Fruit fly (Drosophila melanogaster) whole organism, embryonic: ENCODE results near the gene meigo.

Experiments used
- Bdp1 ChIP-seq: fragments of 200-800 bp; sonication (Bioruptor generic); optimal IDR thresholded peaks from 3 replicates; lab custom pipeline; 2016; ENCODE audit warnings: missing biosample characterization, missing genetic modification characterization
- Bgb ChIP-seq: fragments of 200-800 bp; sonication (Bioruptor generic); IDR thresholded peaks from 2 replicates; pipeline ENCODE4 v1.3.6; 2022; ENCODE audit warnings: missing biosample characterization, missing genetic modification characterization; ENCODE audit not compliant: partially characterized antibody
- CG10267 ChIP-seq: fragments of 200-800 bp; sonication (Bioruptor generic); optimal IDR thresholded peaks from 2 replicates; lab custom pipeline; 2018; ENCODE audit warnings: missing biosample characterization, mild to moderate bottlenecking, missing genetic modification characterization, moderate library complexity
- CG11247 ChIP-seq: fragments of 200-800 bp; sonication (Bioruptor generic); IDR thresholded peaks from 2 replicates; pipeline ENCODE4 v1.3.6; 2022; ENCODE audit warnings: missing biosample characterization, missing genetic modification characterization
- CG11723 ChIP-seq: fragments of 200-800 bp; sonication (Bioruptor generic); optimal IDR thresholded peaks from 2 replicates; lab custom pipeline; 2017; ENCODE audit warnings: missing biosample characterization, mild to moderate bottlenecking, missing genetic modification characterization
- CG13287 ChIP-seq: fragments of 200-800 bp; sonication (Bioruptor generic); IDR thresholded peaks from 2 replicates; pipeline ENCODE4 v1.3.6; 2022; ENCODE audit warnings: missing biosample characterization, missing genetic modification characterization; ENCODE audit not compliant: partially characterized antibody
- CG14860 ChIP-seq: fragments of 200-800 bp; sonication (Bioruptor generic); IDR thresholded peaks from 3 replicates; pipeline ENCODE4 v1.3.6; 2022; ENCODE audit warnings: missing biosample characterization, missing genetic modification characterization; ENCODE audit not compliant: partially characterized antibody
- CG15696 ChIP-seq: fragments of 200-800 bp; sonication (Bioruptor generic); optimal IDR thresholded peaks from 2 replicates; lab custom pipeline; 2019; ENCODE audit warnings: missing biosample characterization, mild to moderate bottlenecking, missing genetic modification characterization, moderate library complexity
- CG1603 ChIP-seq: fragments of 200-800 bp; sonication (Bioruptor generic); optimal IDR thresholded peaks from 2 replicates; lab custom pipeline; 2019; ENCODE audit warnings: missing biosample characterization, mild to moderate bottlenecking, missing genetic modification characterization, moderate library complexity
- CG16779 ChIP-seq: fragments of 200-800 bp; sonication (Bioruptor generic); IDR thresholded peaks from 2 replicates; pipeline ENCODE4 v1.3.6; 2022; ENCODE audit warnings: missing biosample characterization, missing genetic modification characterization
- CG17568 ChIP-seq: fragments of 200-800 bp; sonication (Bioruptor generic); optimal IDR thresholded peaks from 2 replicates; lab custom pipeline; 2018; ENCODE audit warnings: missing biosample characterization, mild to moderate bottlenecking, missing genetic modification characterization, moderate library complexity
- CG17612 ChIP-seq: fragments of 200-800 bp; sonication (Bioruptor generic); IDR thresholded peaks from 2 replicates; pipeline ENCODE4 v1.3.6; 2022; ENCODE audit warnings: missing biosample characterization, missing genetic modification characterization
- CG18011 ChIP-seq: fragments of 200-800 bp; sonication (Bioruptor generic); optimal IDR thresholded peaks from 2 replicates; lab custom pipeline; 2017; ENCODE audit warnings: missing biosample characterization, missing genetic modification characterization, mild to moderate bottlenecking, moderate library complexity, missing genotype
- CG2889 ChIP-seq: fragments of 200-800 bp; sonication (Bioruptor generic); IDR thresholded peaks from 3 replicates; pipeline ENCODE4 v1.3.6; 2022; ENCODE audit warnings: missing biosample characterization, missing genetic modification characterization
- CG32532 ChIP-seq: fragments of 200-800 bp; sonication (Bioruptor generic); IDR thresholded peaks from 2 replicates; pipeline ENCODE4 v1.3.6; 2022; ENCODE audit warnings: missing biosample characterization, missing genetic modification characterization
- CG3726 ChIP-seq: fragments of 200-800 bp; sonication (Bioruptor generic); IDR thresholded peaks from 3 replicates; pipeline ENCODE4, ENCODE4 v1.3.6; 2022; ENCODE audit warnings: missing biosample characterization, missing genetic modification characterization
- CG6791 ChIP-seq: fragments of 200-800 bp; sonication (Bioruptor generic); IDR thresholded peaks from 3 replicates; pipeline ENCODE4 v1.3.6; 2022; ENCODE audit warnings: missing biosample characterization, missing genetic modification characterization; ENCODE audit not compliant: partially characterized antibody
- CG6813 ChIP-seq: fragments of 200-800 bp; sonication (Bioruptor generic); optimal IDR thresholded peaks from 2 replicates; lab custom pipeline; 2017; ENCODE audit warnings: missing biosample characterization, missing genetic modification characterization, mild to moderate bottlenecking, moderate library complexity, missing genetic modification reagents
- CG8478 ChIP-seq: fragments of >200 bp; optimal IDR thresholded peaks from 2 replicates; lab custom pipeline; 2018
- CoRest ChIP-seq: fragments of 200-800 bp; sonication (Bioruptor generic); optimal IDR thresholded peaks from 3 replicates; lab custom pipeline; 2018; ENCODE audit warnings: missing biosample characterization, mild to moderate bottlenecking, missing genetic modification characterization, moderate library complexity
- Ets65A ChIP-seq: fragments of 200-800 bp; sonication (Bioruptor generic); peaks from one replicate; lab custom pipeline; 2016; ENCODE audit warnings: missing biosample characterization, missing genetic modification characterization
- Lim3 ChIP-seq: fragments of 200-800 bp; sonication (Bioruptor generic); IDR thresholded peaks from 2 replicates; pipeline ENCODE4 v1.3.6; 2022; ENCODE audit warnings: missing biosample characterization, missing genetic modification characterization
- NFAT ChIP-seq: fragments of 200-800 bp; sonication (Bioruptor generic); IDR thresholded peaks from 2 replicates; pipeline ENCODE4 v1.3.6; 2022; ENCODE audit warnings: missing biosample characterization, missing genetic modification characterization
- Oaz ChIP-seq: fragments of 200-800 bp; sonication (Bioruptor generic); IDR thresholded peaks from 2 replicates; pipeline ENCODE4 v1.3.6; 2022; ENCODE audit warnings: missing biosample characterization, missing genetic modification characterization
- Ravus ChIP-seq: fragments of 200-800 bp; sonication (Bioruptor generic); IDR thresholded peaks from 2 replicates; pipeline ENCODE4 v1.3.6; 2022; ENCODE audit warnings: missing biosample characterization, missing genetic modification characterization
- Rx ChIP-seq: fragments of 200-800 bp; sonication (Bioruptor generic); IDR thresholded peaks from 2 replicates; pipeline ENCODE4 v1.3.6; 2022; ENCODE audit warnings: missing biosample characterization, missing genetic modification characterization
- YL-1 ChIP-seq: fragments of 200-800 bp; sonication (Bioruptor generic); optimal IDR thresholded peaks from 3 replicates; lab custom pipeline; 2017; ENCODE audit warnings: missing biosample characterization, mild to moderate bottlenecking, missing genetic modification characterization
- cad ChIP-seq: fragments of >200 bp; optimal IDR thresholded peaks from 2 replicates; lab custom pipeline; 2017; ENCODE audit warnings: missing biosample characterization, missing genetic modification characterization
- en ChIP-seq: fragments of 200-800 bp; sonication (Bioruptor generic); optimal IDR thresholded peaks from 2 replicates; lab custom pipeline; 2016; ENCODE audit warnings: missing biosample characterization, missing genetic modification characterization
- gfzf ChIP-seq: fragments of 200-800 bp; sonication (Bioruptor generic); optimal IDR thresholded peaks from 2 replicates; lab custom pipeline; 2016; ENCODE audit warnings: missing biosample characterization, mild to moderate bottlenecking, missing genetic modification characterization, moderate library complexity
- ham ChIP-seq: fragments of 200-800 bp; sonication (Bioruptor generic); IDR thresholded peaks from 2 replicates; pipeline ENCODE4 v1.3.6; 2022; ENCODE audit warnings: missing biosample characterization, missing genetic modification characterization
- kni ChIP-seq: fragments of 200-800 bp; sonication (Bioruptor generic); optimal IDR thresholded peaks from 3 replicates; lab custom pipeline; 2017; ENCODE audit warnings: mild to moderate bottlenecking, missing biosample characterization, missing genetic modification reagents, missing genetic modification characterization
- lab ChIP-seq: fragments of 200-800 bp; sonication (Bioruptor generic); optimal IDR thresholded peaks from 3 replicates; lab custom pipeline; 2017; ENCODE audit warnings: missing biosample characterization, missing genetic modification characterization, mild to moderate bottlenecking, moderate library complexity, missing genetic modification reagents
- nerfin-1 ChIP-seq: fragments of 200-800 bp; sonication (Bioruptor generic); optimal IDR thresholded peaks from 3 replicates; lab custom pipeline; 2019; ENCODE audit warnings: missing biosample characterization, mild to moderate bottlenecking, missing genetic modification characterization, moderate library complexity
- org-1 ChIP-seq: fragments of 200-800 bp; sonication (Bioruptor generic); optimal IDR thresholded peaks from 2 replicates; lab custom pipeline; 2017; ENCODE audit warnings: missing biosample characterization, missing genetic modification characterization
- pfk ChIP-seq: fragments of 200-800 bp; sonication (Bioruptor generic); optimal IDR thresholded peaks from 2 replicates; lab custom pipeline; 2018; ENCODE audit warnings: missing biosample characterization, mild to moderate bottlenecking, missing genetic modification characterization, moderate library complexity
- pzg ChIP-seq: fragments of 200-800 bp; sonication (Bioruptor generic); optimal IDR thresholded peaks from 3 replicates; lab custom pipeline; 2018; ENCODE audit warnings: missing biosample characterization, mild to moderate bottlenecking, missing genetic modification characterization, moderate library complexity
- row ChIP-seq: fragments of 200-800 bp; sonication (Bioruptor generic); IDR thresholded peaks from 3 replicates; pipeline ENCODE4 v1.3.6; 2022; ENCODE audit warnings: missing biosample characterization, missing genetic modification characterization
- slp2 ChIP-seq: fragments of 200-800 bp; sonication (Bioruptor generic); optimal IDR thresholded peaks from 2 replicates; lab custom pipeline; 2016; ENCODE audit warnings: missing biosample characterization, missing genetic modification characterization
- tap ChIP-seq: fragments of 200-800 bp; optimal IDR thresholded peaks from 3 replicates; lab custom pipeline; 2019; ENCODE audit warnings: missing biosample characterization, mild to moderate bottlenecking, missing genetic modification characterization, moderate library complexity
- trem ChIP-seq: fragments of 200-800 bp; optimal IDR thresholded peaks from 3 replicates; lab custom pipeline; 2019; ENCODE audit warnings: missing biosample characterization, mild to moderate bottlenecking, missing genetic modification characterization, moderate library complexity
- unpg ChIP-seq: fragments of 200-800 bp; sonication (Bioruptor generic); optimal IDR thresholded peaks from 3 replicates; lab custom pipeline; 2018; ENCODE audit warnings: missing biosample characterization, mild to moderate bottlenecking, missing genetic modification characterization, moderate library complexity
- vnd ChIP-seq: fragments of 200-800 bp; sonication (Bioruptor generic); IDR thresholded peaks from 3 replicates; pipeline ENCODE4 v1.3.6; 2022; ENCODE audit warnings: missing biosample characterization, missing genetic modification characterization; ENCODE audit not compliant: partially characterized antibody
- vvl ChIP-seq: fragments of 200-800 bp; sonication (Bioruptor generic); IDR thresholded peaks from 2 replicates; pipeline ENCODE4 v1.3.6; 2022; ENCODE audit warnings: missing biosample characterization, missing genetic modification characterization

The meigo gene

DNA sequence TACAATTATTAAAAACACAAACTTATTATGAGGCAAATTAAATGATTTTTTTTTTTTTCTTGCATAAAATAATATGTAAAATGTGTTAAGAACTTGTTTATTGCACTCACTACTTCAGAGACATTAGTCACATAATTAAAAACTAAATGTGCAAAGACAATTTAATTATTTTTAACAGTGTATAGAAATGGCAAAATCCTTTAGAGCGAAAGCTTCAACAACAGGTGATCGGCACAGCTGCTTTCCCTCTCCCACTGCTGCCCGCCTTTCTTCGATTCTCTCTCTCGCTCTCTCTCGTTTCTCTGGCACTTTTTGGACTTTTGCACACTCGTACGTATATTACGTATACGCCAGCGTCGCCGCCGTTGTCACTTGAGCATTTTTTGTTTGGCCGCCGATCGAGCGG is 42.3 kb downstream of the meigo start (continued):
- no peak for TF ChIP-seq Bgb (GFP tag; lab: Robert Waterston, UW)
- TF ChIP-seq en, result no peak
- peak; percentile 45; the same call in 1 of the 2 replicates for TF ChIP-seq CG16779 (GFP tag; lab: Robert Waterston, UW)
- TF ChIP-seq slp2 (GFP tag; lab: Kevin White, UChicago), result no peak
- peak; percentile 40; the same call in 2 of the 3 replicates for TF ChIP-seq row (GFP tag; lab: Robert Waterston, UW)
- no peak for TF ChIP-seq YL-1 (GFP tag; lab: Kevin White, UChicago)
- TF ChIP-seq tap (tag; lab: Kevin White, UChicago), result no peak
- TF ChIP-seq CG18011 (GFP tag; lab: Kevin White, UChicago), result no peak
- TF ChIP-seq Bdp1, result no peak
- no peak for TF ChIP-seq pfk (GFP tag; lab: Kevin White, UChicago)
- TF ChIP-seq CG10267, result no peak
- TF ChIP-seq CG32532 (GFP tag; lab: Robert Waterston, UW), result peak; percentile 47; the same call in 1 of the 2 replicates
- no peak for TF ChIP-seq Ravus (GFP tag; lab: Robert Waterston, UW)
- TF ChIP-seq CG6813 (GFP tag; lab: Kevin White, UChicago), result no peak
- no peak for TF ChIP-seq CG6791 (GFP tag; lab: Robert Waterston, UW)
- TF ChIP-seq CG17568 (GFP tag; lab: Kevin White, UChicago), result no peak
- TF ChIP-seq org-1, result no peak
- no peak for TF ChIP-seq CG17612 (GFP tag; lab: Robert Waterston, UW)
- TF ChIP-seq vnd (GFP tag; lab: Robert Waterston, UW), result no peak
- TF ChIP-seq Ets65A (GFP tag; lab: Kevin White, UChicago), result no peak
- TF ChIP-seq CoRest, result no peak
- TF ChIP-seq cad (GFP tag; lab: Kevin White, UChicago), result no peak
- no peak for TF ChIP-seq CG8478 (lab: Kevin White, UChicago)
- TF ChIP-seq CG15696 (tag; lab: Kevin White, UChicago), result no peak
- TF ChIP-seq CG13287 (GFP tag; lab: Robert Waterston, UW), result no peak
- TF ChIP-seq CG3726, result no peak
- no peak for TF ChIP-seq lab (GFP tag; lab: Kevin White, UChicago)
- no peak for TF ChIP-seq gfzf (GFP tag; lab: Kevin White, UChicago)
- TF ChIP-seq CG11247 (GFP tag; lab: Robert Waterston, UW), result no peak
- no peak for TF ChIP-seq CG1603 (tag; lab: Kevin White, UChicago)
- no peak for TF ChIP-seq kni
- no peak for TF ChIP-seq NFAT (GFP tag; lab: Robert Waterston, UW)
- 0 out of 2 replicates have a peak, but pooled peaks have one; percentile 16 for TF ChIP-seq vvl (GFP tag; lab: Robert Waterston, UW)
- no peak for TF ChIP-seq CG11723 (GFP tag; lab: Kevin White, UChicago)
- no peak for TF ChIP-seq trem
- no peak for TF ChIP-seq Oaz
- no peak for TF ChIP-seq CG14860
- TF ChIP-seq unpg (GFP tag; lab: Kevin White, UChicago), result no peak
- no peak for TF ChIP-seq nerfin-1 (tag; lab: Kevin White, UChicago)
- TF ChIP-seq Lim3 (GFP tag; lab: Robert Waterston, UW), result no peak
- TF ChIP-seq Rx (GFP tag; lab: Robert Waterston, UW), result no peak
- TF ChIP-seq ham (GFP tag; lab: Robert Waterston, UW), result no peak
- TF ChIP-seq CG2889 (GFP tag; lab: Robert Waterston, UW), result no peak
- no peak for TF ChIP-seq pzg (GFP tag; lab: Kevin White, UChicago)
- TF ChIP-seq, all 482 proteins: peak for 45
